Worm (Caenorhabditis elegans): ENCODE results near the gene F13A7.12.

Gene F13A7.12

DNA sequence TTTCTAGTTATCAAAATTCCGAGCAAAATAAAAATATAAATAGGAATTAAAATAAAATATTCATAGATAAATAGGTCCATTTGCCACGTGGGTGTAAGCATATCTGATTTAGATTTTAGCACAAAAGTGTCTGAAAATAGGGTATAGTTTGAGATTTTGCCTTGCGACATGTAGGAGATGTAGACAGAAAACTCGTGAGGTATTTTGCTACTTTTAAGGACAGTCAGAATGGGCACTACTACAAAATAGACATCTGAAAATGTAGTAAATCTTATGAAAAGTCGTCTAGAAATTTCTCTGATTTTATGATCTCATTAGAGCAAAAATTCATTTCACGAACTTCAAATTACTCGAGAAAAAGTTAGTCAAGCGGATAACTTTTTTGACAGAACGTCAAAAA is 21.2 kb upstream of the F13A7.12 start, which contains the start of gene srv-34:
Gene srv-34 (minus strand): TSS at position 101 of the 400 bp plus-strand sequence.
- TF ChIP-seq efl-1 (GFP tag; optimal IDR thresholded peaks at IDR 0.05) = no peak

DNA sequence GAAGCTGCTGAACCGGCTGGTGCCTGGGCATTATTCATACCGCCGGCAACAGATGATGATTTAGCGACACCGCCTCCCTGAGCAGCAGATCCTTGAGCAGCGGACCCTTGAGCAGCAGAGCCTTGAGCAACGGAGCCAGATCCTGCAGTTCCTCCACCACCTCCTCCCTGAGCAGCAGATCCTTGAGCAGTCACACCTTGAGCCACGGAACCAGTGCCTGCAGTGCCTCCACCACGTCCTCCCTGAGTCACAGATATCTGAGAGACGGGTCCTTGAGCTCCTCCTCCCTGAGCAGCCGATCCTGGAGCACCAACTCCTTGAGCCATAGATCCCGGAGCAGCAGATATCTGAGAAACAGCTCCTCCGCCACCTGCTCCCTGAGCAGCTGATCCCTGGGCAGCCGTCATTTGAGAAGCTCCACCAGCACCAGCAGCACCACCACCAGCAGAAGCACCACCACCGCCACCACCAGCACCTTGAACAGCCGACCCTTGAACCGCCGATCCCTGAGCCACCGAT is 19.4 kb upstream of the F13A7.12 start:
- TF ChIP-seq hmg-1.2 (GFP tag; IDR thresholded peaks at IDR 0.05) (no peak), efl-1 (GFP tag; optimal IDR thresholded peaks at IDR 0.05) (no peak), Y53F4B.3 (GFP tag; IDR thresholded peaks at IDR 0.05) (no peak), nhr-179 (tag; optimal IDR thresholded peaks at IDR 0.05) (no peak), zfh-2 (GFP tag; conservative IDR thresholded peaks at IDR 0.05) (peak; percentile 86), egrh-3 (GFP tag; IDR thresholded peaks at IDR 0.05) (peak; percentile 93)

DNA sequence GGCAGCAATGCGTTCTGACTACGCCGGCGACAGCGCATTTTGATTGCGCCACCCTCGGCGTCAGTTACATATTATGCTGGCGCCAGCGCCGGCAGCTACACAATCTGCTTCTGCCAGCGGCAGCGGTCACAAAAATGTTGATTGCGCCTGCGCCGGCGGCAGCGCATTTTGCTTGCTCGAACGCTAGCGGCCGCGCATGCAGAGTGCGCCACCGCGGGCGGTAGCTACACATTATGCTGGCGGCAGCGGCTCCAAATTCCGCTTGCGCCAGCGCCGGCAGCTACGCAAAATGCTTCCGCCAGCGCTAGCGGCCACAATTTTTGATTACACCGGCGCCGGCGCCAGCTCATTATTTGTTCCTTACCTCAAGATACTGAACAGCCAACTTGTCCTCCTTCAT is 18.7 kb upstream of the F13A7.12 start:
- no peak for TF ChIP-seq sptf-2 (GFP tag; optimal IDR thresholded peaks at IDR 0.05)
- TF ChIP-seq F22D6.2 (tag; optimal IDR thresholded peaks at IDR 0.05) = no peak
- TF ChIP-seq ztf-28 (GFP tag; IDR thresholded peaks at IDR 0.05) = no peak
- TF ChIP-seq attf-5 (GFP tag; optimal IDR thresholded peaks at IDR 0.05) = no peak
- 0 out of 2 replicates have a peak, but pooled peaks have one; percentile 46 for TF ChIP-seq C17E4.6 (GFP tag; IDR thresholded peaks at IDR 0.05)
- TF ChIP-seq zfh-2 (GFP tag; conservative IDR thresholded peaks at IDR 0.05) = peak; percentile 68
- no peak for TF ChIP-seq Y53G8AR.9 (GFP tag; conservative IDR thresholded peaks at IDR 0.05)
- no peak for TF ChIP-seq F55B11.4 (tag; optimal IDR thresholded peaks at IDR 0.05; ENCODE audit: borderline replicate concordance, insufficient read depth)
- no peak for TF ChIP-seq cebp-2 (GFP tag; IDR thresholded peaks at IDR 0.05)
- TF ChIP-seq rec-8 (tag; optimal IDR thresholded peaks at IDR 0.05) = no peak
- TF ChIP-seq pha-4 (tag; optimal IDR thresholded peaks at IDR 0.05) = no peak
- peak; percentile 5 for TF ChIP-seq fkh-3 (tag; optimal IDR thresholded peaks at IDR 0.05)
- no peak for TF ChIP-seq lin-40 (tag; optimal IDR thresholded peaks at IDR 0.05)
- TF ChIP-seq ceh-91 (GFP tag; IDR thresholded peaks at IDR 0.05) = no peak
- no peak for TF ChIP-seq mel-28 (tag; optimal IDR thresholded peaks at IDR 0.05; ENCODE audit: borderline replicate concordance)
- TF ChIP-seq egrh-3 (GFP tag; IDR thresholded peaks at IDR 0.05) = peak; percentile 64; the same call in 1 of the 2 replicates
- TF ChIP-seq xnd-1 (tag; optimal IDR thresholded peaks at IDR 0.05) = no peak

DNA sequence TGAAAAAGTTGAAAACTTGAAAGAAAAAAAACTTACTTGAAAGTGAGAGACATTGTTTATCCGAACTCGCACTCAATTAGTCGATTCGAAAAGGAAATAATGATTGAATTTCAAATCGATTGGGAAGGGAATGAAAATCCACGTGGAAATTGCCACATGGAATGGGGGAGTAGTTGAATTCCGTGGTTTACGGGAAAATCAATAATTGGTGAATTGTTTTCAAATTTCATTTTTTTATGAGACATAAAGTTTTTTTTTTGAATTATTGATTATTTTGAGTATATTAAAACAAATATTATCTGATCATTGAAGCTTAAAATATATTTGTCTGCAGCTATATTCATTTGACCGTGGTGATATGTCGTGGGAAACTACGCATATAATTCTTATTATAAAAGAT is 18.0 kb upstream of the F13A7.12 start, which contains the start of gene F13A7.1:
Gene F13A7.1 (minus strand): TSS at position 101 of the 400 bp plus-strand sequence.
- no peak for TF ChIP-seq dpff-1 (tag; optimal IDR thresholded peaks at IDR 0.05)
- no peak for TF ChIP-seq let-607 (tag; optimal IDR thresholded peaks at IDR 0.05)
- TF ChIP-seq die-1 (tag; optimal IDR thresholded peaks at IDR 0.05) = no peak
- TF ChIP-seq C17E4.6 (GFP tag; IDR thresholded peaks at IDR 0.05) = no peak
- TF ChIP-seq pbrm-1 (GFP tag; IDR thresholded peaks at IDR 0.05) = no peak
- TF ChIP-seq lin-40 (tag; optimal IDR thresholded peaks at IDR 0.05) = no peak
- TF ChIP-seq nfya-1 (tag; optimal IDR thresholded peaks at IDR 0.05; ENCODE audit: borderline replicate concordance, insufficient read depth) = no peak
- TF ChIP-seq ccch-3 (GFP tag; optimal IDR thresholded peaks at IDR 0.05) = no peak
- TF ChIP-seq nfya-2 (GFP tag; IDR thresholded peaks at IDR 0.05) = no peak
- no peak for TF ChIP-seq tbp1 (GFP tag; optimal IDR thresholded peaks at IDR 0.05)
- TF ChIP-seq lin-54 (GFP tag; optimal IDR thresholded peaks at IDR 0.05) = no peak
- TF ChIP-seq mel-28 (tag; optimal IDR thresholded peaks at IDR 0.05; ENCODE audit: borderline replicate concordance) = no peak
- TF ChIP-seq ztf-25 (GFP tag; IDR thresholded peaks at IDR 0.05) = no peak
- TF ChIP-seq Y53F4B.3 (GFP tag; IDR thresholded peaks at IDR 0.05) = no peak

DNA sequence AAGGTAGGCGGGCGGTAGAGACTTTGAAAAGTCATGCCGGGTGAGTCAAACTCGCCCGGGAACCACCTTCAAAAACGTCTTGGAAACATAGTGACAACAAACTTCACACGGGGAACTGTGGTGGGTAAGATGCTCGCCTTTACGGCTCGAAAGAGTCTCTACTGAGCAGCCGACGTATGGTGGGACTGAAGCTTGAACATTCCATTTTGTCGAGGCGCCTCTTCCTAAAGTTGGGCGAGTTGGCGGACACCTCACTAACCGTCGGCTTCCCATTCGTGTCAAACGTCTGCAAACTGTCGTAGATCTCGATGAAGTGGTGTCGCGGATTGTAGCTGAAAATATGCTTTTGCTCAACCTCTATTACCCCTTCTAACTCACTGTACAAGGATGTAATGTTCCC is 12.9 kb upstream of the F13A7.12 start:
- no peak for TF ChIP-seq nfya-2 (GFP tag; IDR thresholded peaks at IDR 0.05)
- no peak for TF ChIP-seq tbx-9 (tag; optimal IDR thresholded peaks at IDR 0.05; ENCODE audit: borderline replicate concordance)
- TF ChIP-seq madf-10 (tag; optimal IDR thresholded peaks at IDR 0.05) = no peak

All from whole organism, young adult.